Worm (Caenorhabditis elegans) whole organism, L4 larva: ENCODE results near the gene hsp-110.

Experiments
- D1046.2 ChIP-seq: fragments of 200-800 bp; sonication (Bioruptor generic); IDR thresholded peaks from 2 replicates; pipeline ENCODE4 v1.3.6; 2022; ENCODE audit warnings: missing genetic modification characterization, missing compliant biosample characterization
- F37D6.2 ChIP-seq: sonication (generic microtip); optimal IDR thresholded peaks from 2 replicates; lab custom pipeline; 2016; ENCODE audit warnings: mild to moderate bottlenecking, missing genetic modification characterization, missing compliant biosample characterization
- T20F7.1 ChIP-seq: fragments of 200-800 bp; sonication (Bioruptor generic); optimal IDR thresholded peaks from 2 replicates; lab custom pipeline; 2018; ENCODE audit warnings: mild to moderate bottlenecking, missing genetic modification characterization, missing compliant biosample characterization
- Y105C5A.15 ChIP-seq: fragments of 200-800 bp; sonication (Bioruptor generic); IDR thresholded peaks from 2 replicates; pipeline ENCODE4 v1.3.6; 2022; ENCODE audit warnings: missing genetic modification characterization, missing compliant biosample characterization
- Y75B8A.6 ChIP-seq: fragments of 200-800 bp; sonication (Bioruptor generic); IDR thresholded peaks from 2 replicates; pipeline ENCODE4 v1.3.6; 2022; ENCODE audit warnings: missing genetic modification reagents, missing genetic modification characterization, missing compliant biosample characterization
- aha-1 ChIP-seq: fragments of 150-350 bp; peaks from one replicate; lab custom pipeline; 2014; ENCODE audit warnings: missing biosample characterization, missing genetic modification characterization
- arid-1 ChIP-seq: fragments of 200-800 bp; sonication (Bioruptor generic); conservative IDR thresholded peaks from 2 replicates; pipeline ENCODE4 v1.3.6; 2022; ENCODE audit warnings: missing genetic modification reagents, missing genetic modification characterization, missing compliant biosample characterization
- ceh-32 ChIP-seq: sonication (generic microtip); optimal IDR thresholded peaks from 2 replicates; lab custom pipeline; 2016; ENCODE audit warnings: mild to moderate bottlenecking, missing genetic modification characterization, missing compliant biosample characterization; ENCODE audit not compliant: poor library complexity
- ctbp-1 ChIP-seq: fragments of 200-800 bp; sonication (Bioruptor generic); IDR thresholded peaks from 2 replicates; pipeline ENCODE4 v1.3.6; 2022; ENCODE audit warnings: missing genetic modification reagents, missing genetic modification characterization, missing compliant biosample characterization
- daf-12 ChIP-seq: fragments of 150-350 bp; optimal IDR thresholded peaks from 2 replicates; lab custom pipeline; 2014; ENCODE audit warnings: missing biosample characterization, missing genetic modification reagents, missing genetic modification characterization
- dmd-6 ChIP-seq: fragments of 200-800 bp; sonication (Bioruptor generic); IDR thresholded peaks from 2 replicates; pipeline ENCODE4 v1.3.6; 2022; ENCODE audit warnings: missing genetic modification reagents, missing genetic modification characterization, missing compliant biosample characterization
- egl-27 ChIP-seq: sonication (generic microtip); optimal IDR thresholded peaks from 3 replicates; lab custom pipeline; 2017; ENCODE audit warnings: missing biosample characterization, missing genetic modification reagents, missing genetic modification characterization
- gei-8 ChIP-seq: fragments of 200-800 bp; sonication (Bioruptor generic); optimal IDR thresholded peaks from 2 replicates; lab custom pipeline; 2018; ENCODE audit warnings: mild to moderate bottlenecking, missing genetic modification characterization, missing compliant biosample characterization
- hlh-30 ChIP-seq: sonication (generic microtip); optimal IDR thresholded peaks from 2 replicates; lab custom pipeline; 2017; ENCODE audit warnings: antibody characterized with exemption, mild to moderate bottlenecking, missing genetic modification characterization, missing compliant biosample characterization; ENCODE audit not compliant: insufficient read depth
- hmg-1.1 ChIP-seq: fragments of 200-800 bp; sonication (Bioruptor generic); IDR thresholded peaks from 2 replicates; pipeline ENCODE4 v1.3.6; 2022; ENCODE audit warnings: missing genetic modification reagents, missing genetic modification characterization, missing compliant biosample characterization
- lin-15B ChIP-seq: fragments of 150-350 bp; sonication (generic microtip); optimal IDR thresholded peaks from 3 replicates; lab custom pipeline; 2014; ENCODE audit warnings: missing biosample characterization, missing genetic modification characterization
- lin-38 ChIP-seq: fragments of 200-800 bp; sonication (Bioruptor generic); IDR thresholded peaks from 2 replicates; pipeline ENCODE4 v1.3.6; 2022; ENCODE audit warnings: missing genetic modification reagents, missing genetic modification characterization, missing compliant biosample characterization
- madf-9 ChIP-seq: fragments of 200-800 bp; sonication (Bioruptor generic); conservative IDR thresholded peaks from 2 replicates; pipeline ENCODE4 v1.3.6; 2022; ENCODE audit warnings: missing genetic modification reagents, missing genetic modification characterization, missing compliant biosample characterization
- mdt-29 ChIP-seq: fragments of 200-800 bp; sonication (Bioruptor generic); IDR thresholded peaks from 2 replicates; pipeline ENCODE4 v1.3.6; 2022; ENCODE audit warnings: missing genetic modification reagents, missing genetic modification characterization, missing compliant biosample characterization
- mxl-3 ChIP-seq: fragments of 200-800 bp; sonication (Bioruptor generic); optimal IDR thresholded peaks from 2 replicates; lab custom pipeline; 2018; ENCODE audit warnings: mild to moderate bottlenecking, missing genetic modification characterization, missing compliant biosample characterization
- nhr-102 ChIP-seq: sonication (generic microtip); optimal IDR thresholded peaks from 2 replicates; lab custom pipeline; 2016; ENCODE audit warnings: mild to moderate bottlenecking, missing genetic modification characterization, moderate library complexity, missing compliant biosample characterization
- nhr-25 ChIP-seq: sonication (generic microtip); optimal IDR thresholded peaks from 2 replicates; lab custom pipeline; 2017; ENCODE audit warnings: missing genetic modification characterization, mild to moderate bottlenecking, missing compliant biosample characterization, antibody characterized with exemption, moderate library complexity, borderline replicate concordance; ENCODE audit not compliant: insufficient read depth
- nhr-28 ChIP-seq: fragments of 150-350 bp; optimal IDR thresholded peaks from 2 replicates; lab custom pipeline; 2014; ENCODE audit warnings: missing biosample characterization, missing genetic modification characterization
- nhr-41 ChIP-seq: fragments of 200-800 bp; sonication (Bioruptor generic); IDR thresholded peaks from 2 replicates; pipeline ENCODE4 v1.3.6; 2022; ENCODE audit warnings: missing genetic modification reagents, missing genetic modification characterization, missing compliant biosample characterization
- nhr-42 ChIP-seq: fragments of 200-800 bp; sonication (Bioruptor generic); IDR thresholded peaks from 2 replicates; pipeline ENCODE4 v1.3.6; 2022; ENCODE audit warnings: missing genetic modification characterization, missing compliant biosample characterization
- nhr-48 ChIP-seq: sonication (generic microtip); optimal IDR thresholded peaks from 2 replicates; lab custom pipeline; 2016; ENCODE audit warnings: mild to moderate bottlenecking, missing genetic modification characterization, missing compliant biosample characterization
- sdz-12 ChIP-seq: fragments of 200-800 bp; sonication (Bioruptor generic); optimal IDR thresholded peaks from 2 replicates; lab custom pipeline; 2018; ENCODE audit warnings: mild to moderate bottlenecking, missing genetic modification characterization, missing compliant biosample characterization
- snpc-1.2 ChIP-seq: fragments of 200-800 bp; sonication (Bioruptor generic); IDR thresholded peaks from 2 replicates; pipeline ENCODE4 v1.3.6; 2022; ENCODE audit warnings: missing genetic modification reagents, missing genetic modification characterization, missing compliant biosample characterization
- snpc-4 ChIP-seq: fragments of 150-350 bp; optimal IDR thresholded peaks from 2 replicates; lab custom pipeline; 2014; ENCODE audit warnings: missing biosample characterization, missing genetic modification characterization
- spr-3 ChIP-seq: fragments of 200-800 bp; sonication (Bioruptor generic); optimal IDR thresholded peaks from 2 replicates; lab custom pipeline; 2018; ENCODE audit warnings: mild to moderate bottlenecking, missing genetic modification characterization, missing compliant biosample characterization
- unc-39 ChIP-seq: sonication (generic microtip); optimal IDR thresholded peaks from 2 replicates; lab custom pipeline; 2017; ENCODE audit warnings: missing biosample characterization, missing genetic modification characterization
- unc-62 ChIP-seq, 3 experiments: fragments of 150-350 bp in 1 of 3; sonication (generic microtip); optimal IDR thresholded peaks in 2 of 3; peaks in 1 of 3; 1 replicate in 1 of 3; 2 replicates in 2 of 3; lab custom pipeline; 2014 to 2017; ENCODE audit warnings: missing biosample characterization in 3 of 3, missing genetic modification characterization in 3 of 3, missing genetic modification reagents in 3 of 3, missing genotype in 1 of 3
- zip-2 ChIP-seq: fragments of 150-350 bp; optimal IDR thresholded peaks from 2 replicates; lab custom pipeline; 2014; ENCODE audit warnings: missing biosample characterization, missing genetic modification characterization
- ztf-7 ChIP-seq: fragments of 150-350 bp; optimal IDR thresholded peaks from 2 replicates; lab custom pipeline; 2014; ENCODE audit warnings: missing biosample characterization, missing genetic modification characterization

Gene hsp-110

ce11 chrIII:8443557-8444131 is 3.1 kb downstream of the hsp-110 start, which contains the start of gene ufbp-1 (continued):
- TF ChIP-seq nhr-25 (no peak), zip-2 (peak; percentile 38), snpc-1.2 (GFP tag; lab: Robert Waterston, UW) (peak; percentile 70), mdt-29 (GFP tag; lab: Robert Waterston, UW) (0 out of 2 replicates have a peak, but pooled peaks have one; percentile 38), madf-9 (GFP tag; lab: Robert Waterston, UW) (0 out of 2 replicates have a peak, but pooled peaks have one; percentile 24), dmd-6 (GFP tag; lab: Robert Waterston, UW) (peak; percentile 51; the same call in 1 of the 2 replicates), gei-8 (GFP tag; lab: Kevin White, UChicago) (peak; percentile 71), lin-38 (GFP tag; lab: Robert Waterston, UW) (peak; percentile 82), daf-12 (tag; lab: Kevin White, UChicago) (no peak), nhr-48 (peak; percentile 18), spr-3 (peak; percentile 57), T20F7.1 (GFP tag; lab: Kevin White, UChicago) (peak; percentile 87), sdz-12 (GFP tag; lab: Kevin White, UChicago) (peak; percentile 87)

- 0 out of 2 replicates have a peak, but pooled peaks have one; percentile 28 for TF ChIP-seq nhr-42
- TF ChIP-seq D1046.2: 0 out of 2 replicates have a peak, but pooled peaks have one; percentile 16
- TF ChIP-seq lin-38 (GFP tag; lab: Robert Waterston, UW): peak; percentile 10; the same call in 1 of the 2 replicates
Observed at ce11 chrIII:8441298-8441697, 5.4 kb downstream of the hsp-110 start.

ce11 chrIII:8439312-8439711 is 7.4 kb downstream of the hsp-110 start, which contains the start of gene pqn-96:
Gene pqn-96, minus strand, starts transcription at chrIII:8439412.
- no peak for TF ChIP-seq Y75B8A.6
- no peak for TF ChIP-seq ceh-32
- no peak for TF ChIP-seq egl-27
- TF ChIP-seq nhr-41: no peak
- TF ChIP-seq nhr-28 (tag; lab: Kevin White, UChicago): peak; percentile 17
- no peak for TF ChIP-seq snpc-4 (tag; lab: Kevin White, UChicago)
- TF ChIP-seq hlh-30 (tag; lab: Kevin White, UChicago): peak; percentile 17

- TF ChIP-seq ctbp-1: no peak
- peak in 1 of 2 experiments; percentile 60 for TF ChIP-seq unc-62 (GFP tag; optimal IDR thresholded peaks at IDR 0.05 in 1 of 2; lab: Kevin White, UChicago)
- TF ChIP-seq unc-62 (tag; optimal IDR thresholded peaks at IDR 0.05; lab: Kevin White, UChicago): no peak
- TF ChIP-seq mxl-3 (GFP tag; lab: Kevin White, UChicago): no peak
- peak; percentile 70 for TF ChIP-seq aha-1 (tag; lab: Kevin White, UChicago)
- no peak for TF ChIP-seq unc-39 (tag; lab: Kevin White, UChicago)
- TF ChIP-seq nhr-102 (tag; lab: Kevin White, UChicago): no peak
- no peak for TF ChIP-seq nhr-48
Observed at ce11 chrIII:8437763-8438414, 8.8 kb downstream of the hsp-110 start.

ce11 chrIII:8435074-8435473 is 11.6 kb downstream of the hsp-110 start, which contains the start of gene ZK1236.9:
Gene ZK1236.9, minus strand, starts transcription at chrIII:8435174.
- TF ChIP-seq arid-1 (GFP tag; lab: Robert Waterston, UW): no peak
- no peak for TF ChIP-seq spr-3
- TF ChIP-seq daf-12 (tag; lab: Kevin White, UChicago): no peak
- no peak for TF ChIP-seq madf-9 (GFP tag; lab: Robert Waterston, UW)
- no peak for TF ChIP-seq ztf-7
- TF ChIP-seq dmd-6 (GFP tag; lab: Robert Waterston, UW): no peak
- no peak for TF ChIP-seq nhr-25
- TF ChIP-seq unc-39 (tag; lab: Kevin White, UChicago): no peak
- TF ChIP-seq hmg-1.1 (GFP tag; lab: Robert Waterston, UW): no peak
- TF ChIP-seq Y105C5A.15 (GFP tag; lab: Robert Waterston, UW): no peak
- no peak for TF ChIP-seq F37D6.2
- TF ChIP-seq hlh-30 (tag; lab: Kevin White, UChicago): no peak
- no peak for TF ChIP-seq lin-15B
- TF ChIP-seq nhr-102 (tag; lab: Kevin White, UChicago): no peak
- TF ChIP-seq, all 104 proteins: peak for 0
